Worm (Caenorhabditis elegans): ENCODE results near the gene chkr-1.
"Not testable (repeated sequence)": the region's sequence is repeated elsewhere in the genome, so short reads cannot be mapped to it uniquely, and the experiment has no call there.

Gene chkr-1

DNA sequence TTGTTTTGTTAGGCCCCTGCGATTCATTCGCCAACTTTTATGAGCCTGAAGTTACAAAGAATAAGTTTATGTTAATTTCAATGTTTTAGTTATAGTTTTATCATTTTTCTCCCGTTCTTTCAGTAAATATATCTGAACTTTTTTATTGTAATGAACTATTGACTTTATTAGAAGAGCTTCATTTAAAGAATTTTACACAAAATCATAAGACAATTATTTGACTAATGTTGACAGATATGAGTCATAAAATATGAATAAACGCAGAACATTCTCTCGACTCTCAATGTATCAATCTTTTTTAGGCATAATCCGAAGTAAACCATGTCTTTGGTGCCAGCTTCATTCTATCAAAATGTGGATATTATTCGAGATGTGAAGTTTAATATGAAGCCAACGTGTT is 5.4 kb upstream of the chkr-1 start, which contains the start of the genes T08D2.5 and T08D2.4 (continued):
- no peak for TF ChIP-seq ama-1 (optimal IDR thresholded peaks at IDR 0.05)
- TF ChIP-seq ama-1 (GFP tag; optimal IDR thresholded peaks at IDR 0.05), result no peak

ce11 chrX:192534-192933 is 10.0 kb downstream of the chkr-1 start, which contains the start of gene T08D2.8:
TSS of gene T08D2.8 (plus strand) at chrX:192834.
- TF ChIP-seq Y53F4B.3 (GFP tag; IDR thresholded peaks at IDR 0.05) (no peak), efl-1 (GFP tag; optimal IDR thresholded peaks at IDR 0.05) (no peak), Y79H2A.3 (GFP tag; conservative IDR thresholded peaks at IDR 0.05) (no peak), attf-6 (GFP tag; IDR thresholded peaks at IDR 0.05) (no peak), lsy-27 (tag; optimal IDR thresholded peaks at IDR 0.05; ENCODE audit: borderline replicate concordance, insufficient read depth) (no peak), mes-4 (tag; optimal IDR thresholded peaks at IDR 0.05) (no peak), F57A8.1 (GFP tag; optimal IDR thresholded peaks at IDR 0.05) (no peak), hmg-1.2 (GFP tag; IDR thresholded peaks at IDR 0.05) (no peak), zim-3 (tag; optimal IDR thresholded peaks at IDR 0.05) (no peak), egl-18 (GFP tag; IDR thresholded peaks at IDR 0.05) (no peak), ceh-79 (tag; optimal IDR thresholded peaks at IDR 0.05) (no peak)

ce11 chrX:196403-196802 is 13.9 kb downstream of the chkr-1 start:
- TF ChIP-seq snpc-4 (GFP tag; optimal IDR thresholded peaks at IDR 0.05), result no peak
- no peak for TF ChIP-seq snpc-4 (tag; optimal IDR thresholded peaks at IDR 0.05)
- no peak for TF ChIP-seq snpc-3.4 (tag; optimal IDR thresholded peaks at IDR 0.05)
- no peak for TF ChIP-seq chd-7 (tag; optimal IDR thresholded peaks at IDR 0.05)
- TF ChIP-seq cebp-2 (GFP tag; IDR thresholded peaks at IDR 0.05), result no peak
- no peak for TF ChIP-seq sptf-2 (GFP tag; optimal IDR thresholded peaks at IDR 0.05)
- no peak for TF ChIP-seq egl-18 (GFP tag; IDR thresholded peaks at IDR 0.05)
- no peak for TF ChIP-seq ztf-18 (tag; optimal IDR thresholded peaks at IDR 0.05)
- TF ChIP-seq mxl-1 (tag; optimal IDR thresholded peaks at IDR 0.05), result no peak
- peak; percentile 90 for TF ChIP-seq egrh-3 (GFP tag; IDR thresholded peaks at IDR 0.05)
- TF ChIP-seq nhr-179 (tag; optimal IDR thresholded peaks at IDR 0.05), result no peak
- no peak for TF ChIP-seq attf-6 (GFP tag; IDR thresholded peaks at IDR 0.05)
- no peak for TF ChIP-seq snpc-1.1 (tag; optimal IDR thresholded peaks at IDR 0.05; ENCODE audit: insufficient read depth)
- no peak for TF ChIP-seq D2030.7 (GFP tag; IDR thresholded peaks at IDR 0.05)
- TF ChIP-seq nfyb-1 (GFP tag; IDR thresholded peaks at IDR 0.05), result 0 out of 2 replicates have a peak, but pooled peaks have one; percentile 22
- no peak for TF ChIP-seq die-1 (tag; optimal IDR thresholded peaks at IDR 0.05)
- TF ChIP-seq atf-7 (tag; optimal IDR thresholded peaks at IDR 0.05), result no peak
- TF ChIP-seq snpc-1.3 (tag; optimal IDR thresholded peaks at IDR 0.05; ENCODE audit: insufficient read depth), result no peak
- TF ChIP-seq zfh-2 (GFP tag; conservative IDR thresholded peaks at IDR 0.05), result peak; percentile 76
- no peak for TF ChIP-seq hlh-26 (GFP tag; conservative IDR thresholded peaks at IDR 0.05)
- TF ChIP-seq bed-1 (GFP tag; IDR thresholded peaks at IDR 0.05), result 0 out of 2 replicates have a peak, but pooled peaks have one; percentile 64
- no peak for TF ChIP-seq lin-40 (tag; optimal IDR thresholded peaks at IDR 0.05)
- no peak for TF ChIP-seq aptf-3 (GFP tag; IDR thresholded peaks at IDR 0.05)

DNA sequence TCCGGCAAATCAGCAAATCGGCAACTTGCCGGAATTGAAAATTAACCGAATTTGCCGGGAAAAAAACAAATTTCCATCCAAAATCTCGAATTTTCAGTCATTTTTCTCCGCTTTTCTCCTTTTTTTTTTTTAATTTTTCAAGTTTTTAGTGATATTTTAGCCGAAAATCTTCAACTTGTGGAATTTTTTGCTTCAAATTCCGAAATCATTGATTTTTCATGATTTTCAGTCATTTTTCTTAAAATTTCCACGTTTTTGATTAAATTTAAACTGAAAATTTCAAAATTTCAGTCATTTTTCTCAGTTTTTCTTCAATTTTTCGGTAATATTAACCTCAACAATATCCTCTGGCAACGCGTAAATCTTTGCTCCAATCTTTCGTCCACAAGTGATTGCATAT is 27.2 kb downstream of the chkr-1 start, which contains the start of gene Y73B3B.3:
Y73B3B.3 (plus strand) TSS at position 301 of the 400 bp plus-strand sequence.
- not testable (repeated sequence) for TF ChIP-seq F57A8.1 (GFP tag; optimal IDR thresholded peaks at IDR 0.05); Y79H2A.3 (GFP tag; conservative IDR thresholded peaks at IDR 0.05); ccch-3 (GFP tag; optimal IDR thresholded peaks at IDR 0.05)

All from whole organism, young adult.